Worm (Caenorhabditis elegans): ENCODE measurements around the gene K04C2.8.

Gene K04C2.8

ce11 chrIII:6850255-6850654, 19.8 kb upstream of the K04C2.8 start, which contains the start of gene srv-1 (continued):
- peak in 1 of 2 experiments; percentile 31 for TF ChIP-seq unc-62 (GFP tag; optimal IDR thresholded peaks at IDR 0.05 in 1 of 2)
- TF ChIP-seq unc-62 (tag; optimal IDR thresholded peaks at IDR 0.05), result no peak
- TF ChIP-seq F10B5.3 (tag; optimal IDR thresholded peaks at IDR 0.05), result no peak
- TF ChIP-seq ztf-11 (tag; optimal IDR thresholded peaks at IDR 0.05), result no peak
- TF ChIP-seq tag-97 (GFP tag; IDR thresholded peaks at IDR 0.05), result no peak
- TF ChIP-seq nhr-6 (tag; optimal IDR thresholded peaks at IDR 0.05), result no peak
- no peak for TF ChIP-seq ceh-20 (GFP tag; IDR thresholded peaks at IDR 0.05)
- peak; percentile 65 for TF ChIP-seq nhr-102 (tag; optimal IDR thresholded peaks at IDR 0.05)
- TF ChIP-seq php-3 (GFP tag; IDR thresholded peaks at IDR 0.05), result 0 out of 2 replicates have a peak, but pooled peaks have one; percentile 32
- TF ChIP-seq snpc-4 (tag; optimal IDR thresholded peaks at IDR 0.05), result no peak
- TF ChIP-seq nhr-48 (tag; optimal IDR thresholded peaks at IDR 0.05), result peak; percentile 93
- no peak for TF ChIP-seq jun-1 (tag; optimal IDR thresholded peaks at IDR 0.05)
- no peak for TF ChIP-seq R02D3.7 (tag; optimal IDR thresholded peaks at IDR 0.05)
- TF ChIP-seq cey-2 (tag; optimal IDR thresholded peaks at IDR 0.05; ENCODE audit: borderline replicate concordance, insufficient read depth), result no peak
- peak; percentile 74; the same call in 1 of the 2 replicates for TF ChIP-seq tra-1 (GFP tag; IDR thresholded peaks at IDR 0.05)
- no peak for TF ChIP-seq Y75B8A.6 (GFP tag; IDR thresholded peaks at IDR 0.05)
- TF ChIP-seq dmd-9 (GFP tag; IDR thresholded peaks at IDR 0.05), result no peak
- no peak for TF ChIP-seq nhr-41 (GFP tag; IDR thresholded peaks at IDR 0.05)
- peak; percentile 24 for TF ChIP-seq mxl-3 (GFP tag; optimal IDR thresholded peaks at IDR 0.05)
- no peak for TF ChIP-seq daf-8 (GFP tag; IDR thresholded peaks at IDR 0.05)
- TF ChIP-seq ceh-32 (tag; optimal IDR thresholded peaks at IDR 0.05; ENCODE audit: poor library complexity), result no peak
- TF ChIP-seq daf-19 (GFP tag; conservative IDR thresholded peaks at IDR 0.05), result no peak

ce11 chrIII:6856709-6857108, 13.4 kb upstream of the K04C2.8 start, which contains the start of gene zak-1:
TSS of gene zak-1 (minus strand) at chrIII:6856809.
- peak; percentile 67 for TF ChIP-seq aha-1 (tag)
- no peak for TF ChIP-seq dmd-6 (GFP tag; IDR thresholded peaks at IDR 0.05)

ce11 chrIII:6857390-6857848, 12.7 kb upstream of the K04C2.8 start:
- no peak for TF ChIP-seq cey-2 (tag; optimal IDR thresholded peaks at IDR 0.05; ENCODE audit: borderline replicate concordance, insufficient read depth)
- no peak for TF ChIP-seq F44E2.7 (GFP tag; IDR thresholded peaks at IDR 0.05)
- no peak for TF ChIP-seq zip-11 (GFP tag; IDR thresholded peaks at IDR 0.05)
- no peak for TF ChIP-seq Y48G9A.11 (GFP tag; IDR thresholded peaks at IDR 0.05)
- peak; percentile 77 for TF ChIP-seq dve-1 (tag; optimal IDR thresholded peaks at IDR 0.05; ENCODE audit: insufficient read depth)
- TF ChIP-seq set-16 (GFP tag; IDR thresholded peaks at IDR 0.05), result no peak
- no peak for TF ChIP-seq lir-3 (tag; optimal IDR thresholded peaks at IDR 0.05)
- no peak for TF ChIP-seq R02D3.7 (tag; optimal IDR thresholded peaks at IDR 0.05)
- TF ChIP-seq lin-15B (tag; optimal IDR thresholded peaks at IDR 0.05), result no peak
- TF ChIP-seq snpc-1.2 (GFP tag; IDR thresholded peaks at IDR 0.05), result no peak
- TF ChIP-seq F26F4.8 (GFP tag; conservative IDR thresholded peaks at IDR 0.05), result no peak
- TF ChIP-seq nhr-10 (tag; optimal IDR thresholded peaks at IDR 0.05), result peak; percentile 69
- peak; percentile 10 for TF ChIP-seq mxl-3 (GFP tag; optimal IDR thresholded peaks at IDR 0.05)
- TF ChIP-seq T26A8.4 (GFP tag; IDR thresholded peaks at IDR 0.05), result no peak
- TF ChIP-seq unc-39 (tag; optimal IDR thresholded peaks at IDR 0.05), result no peak
- TF ChIP-seq lin-39 (tag; optimal IDR thresholded peaks at IDR 0.05), result no peak
- TF ChIP-seq D1046.2 (GFP tag; IDR thresholded peaks at IDR 0.05), result no peak
- TF ChIP-seq spr-3 (GFP tag; optimal IDR thresholded peaks at IDR 0.05), result no peak
- TF ChIP-seq ceh-62 (tag; optimal IDR thresholded peaks at IDR 0.05), result no peak
- no peak for TF ChIP-seq nhr-41 (GFP tag; IDR thresholded peaks at IDR 0.05)
- no peak for TF ChIP-seq skn-1 (tag; optimal IDR thresholded peaks at IDR 0.05)
- no peak for TF ChIP-seq unc-130 (GFP tag; optimal IDR thresholded peaks at IDR 0.05)
- no peak for TF ChIP-seq gei-8 (GFP tag; optimal IDR thresholded peaks at IDR 0.05)
- no peak for TF ChIP-seq lim-7 (GFP tag; IDR thresholded peaks at IDR 0.05)
- TF ChIP-seq zip-2 (tag; optimal IDR thresholded peaks at IDR 0.05), result peak; percentile 82
- no peak for TF ChIP-seq tag-97 (GFP tag; IDR thresholded peaks at IDR 0.05)
- TF ChIP-seq F49E8.2 (tag; optimal IDR thresholded peaks at IDR 0.05; ENCODE audit: borderline replicate concordance), result no peak
- no peak for TF ChIP-seq ceh-20 (GFP tag; IDR thresholded peaks at IDR 0.05)
- TF ChIP-seq snpc-4 (tag; optimal IDR thresholded peaks at IDR 0.05), result no peak
- TF ChIP-seq hif-1 (tag; optimal IDR thresholded peaks at IDR 0.05), result peak in 1 of 2 experiments; percentile 7
- TF ChIP-seq F10B5.3 (tag; optimal IDR thresholded peaks at IDR 0.05), result no peak
- TF ChIP-seq sdz-12 (GFP tag; optimal IDR thresholded peaks at IDR 0.05), result no peak
